Worm (Caenorhabditis elegans) whole organism, mixed stage, embryonic: ENCODE data around the gene T23B12.6.

Source experiments
- M03D4.4 ChIP-seq: sonication (generic microtip); optimal IDR thresholded peaks from 2 replicates; lab custom pipeline; 2017; ENCODE audit warnings: mild to moderate bottlenecking, missing genetic modification characterization, missing compliant biosample characterization
- bed-3 ChIP-seq: fragments of 200-800 bp; sonication (Bioruptor generic); optimal IDR thresholded peaks from 3 replicates; lab custom pipeline; 2018; ENCODE audit warnings: mild to moderate bottlenecking, missing genetic modification characterization, moderate library complexity, missing compliant biosample characterization
- blmp-1 ChIP-seq: fragments of 150-350 bp; optimal IDR thresholded peaks from 2 replicates; lab custom pipeline; 2014; ENCODE audit warnings: missing biosample characterization, missing genetic modification characterization
- ceh-39 ChIP-seq: fragments of 150-350 bp; optimal IDR thresholded peaks from 2 replicates; lab custom pipeline; 2014; ENCODE audit warnings: missing biosample characterization, missing genetic modification characterization
- ceh-43 ChIP-seq: fragments of 200-800 bp; sonication (Bioruptor generic); optimal IDR thresholded peaks from 2 replicates; lab custom pipeline; 2018; ENCODE audit warnings: mild to moderate bottlenecking, missing genetic modification characterization, moderate library complexity, missing compliant biosample characterization
- ceh-83 ChIP-seq: fragments of 200-800 bp; sonication (Bioruptor generic); optimal IDR thresholded peaks from 2 replicates; lab custom pipeline; 2018; ENCODE audit warnings: mild to moderate bottlenecking, missing genetic modification characterization, missing compliant biosample characterization
- ces-1 ChIP-seq: fragments of 150-350 bp; optimal IDR thresholded peaks from 2 replicates; lab custom pipeline; 2014; ENCODE audit warnings: missing biosample characterization, missing genetic modification reagents, missing genetic modification characterization
- cnd-1 ChIP-seq: fragments of 200-800 bp; sonication (Bioruptor generic); optimal IDR thresholded peaks from 2 replicates; lab custom pipeline; 2018; ENCODE audit warnings: mild to moderate bottlenecking, missing genetic modification characterization, missing compliant biosample characterization
- elt-1 ChIP-seq: sonication (generic microtip); optimal IDR thresholded peaks from 2 replicates; lab custom pipeline; 2017; ENCODE audit warnings: missing genetic modification characterization, mild to moderate bottlenecking, missing compliant biosample characterization, antibody characterized with exemption, moderate library complexity, borderline replicate concordance; ENCODE audit not compliant: insufficient read depth
- elt-3 ChIP-seq: fragments of 150-350 bp; optimal IDR thresholded peaks from 2 replicates; lab custom pipeline; 2014; ENCODE audit warnings: missing biosample characterization, missing genetic modification characterization
- flh-1 ChIP-seq: fragments of 200-800 bp; sonication (Bioruptor generic); optimal IDR thresholded peaks from 2 replicates; lab custom pipeline; 2018; ENCODE audit warnings: mild to moderate bottlenecking, missing genetic modification characterization, moderate library complexity, missing compliant biosample characterization
- ham-2 ChIP-seq: fragments of 200-800 bp; sonication (Bioruptor generic); optimal IDR thresholded peaks from 2 replicates; lab custom pipeline; 2018; ENCODE audit warnings: mild to moderate bottlenecking, missing genetic modification characterization, missing compliant biosample characterization
- hlh-1 ChIP-seq: fragments of 150-350 bp; optimal IDR thresholded peaks from 2 replicates; lab custom pipeline; 2014; ENCODE audit warnings: missing biosample characterization, missing genetic modification reagents, missing genetic modification characterization
- lin-32 ChIP-seq: fragments of 200-800 bp; sonication (Bioruptor generic); optimal IDR thresholded peaks from 2 replicates; lab custom pipeline; 2018; ENCODE audit warnings: mild to moderate bottlenecking, missing genetic modification characterization, missing compliant biosample characterization
- lsy-2 ChIP-seq: fragments of 150-350 bp; optimal IDR thresholded peaks from 2 replicates; lab custom pipeline; 2014; ENCODE audit warnings: missing biosample characterization, missing genetic modification characterization
- mab-5 ChIP-seq: fragments of 150-350 bp; optimal IDR thresholded peaks from 2 replicates; lab custom pipeline; 2014; ENCODE audit warnings: missing biosample characterization, missing genetic modification characterization
- mls-2 ChIP-seq: sonication (generic microtip); optimal IDR thresholded peaks from 2 replicates; lab custom pipeline; 2016; ENCODE audit warnings: mild to moderate bottlenecking, missing genetic modification characterization, moderate library complexity, missing compliant biosample characterization
- nhr-12 ChIP-seq: fragments of 150-350 bp; optimal IDR thresholded peaks from 2 replicates; lab custom pipeline; 2014; ENCODE audit warnings: missing biosample characterization, missing genetic modification characterization
- nhr-2 ChIP-seq: fragments of 150-350 bp; optimal IDR thresholded peaks from 2 replicates; lab custom pipeline; 2014; ENCODE audit warnings: missing biosample characterization, missing genetic modification characterization
- nhr-237 ChIP-seq: fragments of 150-350 bp; optimal IDR thresholded peaks from 2 replicates; lab custom pipeline; 2014; ENCODE audit warnings: missing biosample characterization, missing genetic modification characterization
- nhr-28 ChIP-seq: fragments of 150-350 bp; optimal IDR thresholded peaks from 2 replicates; lab custom pipeline; 2014; ENCODE audit warnings: missing biosample characterization, missing genetic modification characterization
- nhr-76 ChIP-seq: sonication (generic microtip); optimal IDR thresholded peaks from 2 replicates; lab custom pipeline; 2017; ENCODE audit warnings: missing biosample characterization, missing genetic modification characterization
- pha-4 ChIP-seq: fragments of 150-350 bp; optimal IDR thresholded peaks from 2 replicates; lab custom pipeline; 2018; ENCODE audit warnings: missing biosample characterization, missing genetic modification reagents, missing genetic modification characterization
- snpc-4 ChIP-seq: fragments of 150-350 bp; optimal IDR thresholded peaks from 2 replicates; lab custom pipeline; 2014; ENCODE audit warnings: missing biosample characterization, missing genetic modification characterization
- sptf-1 ChIP-seq: sonication (generic microtip); optimal IDR thresholded peaks from 2 replicates; lab custom pipeline; 2017; ENCODE audit warnings: mild to moderate bottlenecking, missing genetic modification characterization, moderate library complexity, missing compliant biosample characterization
- tbx-8 ChIP-seq: fragments of 200-800 bp; sonication (Bioruptor generic); optimal IDR thresholded peaks from 2 replicates; lab custom pipeline; 2018; ENCODE audit warnings: mild to moderate bottlenecking, missing genetic modification characterization, moderate library complexity, missing compliant biosample characterization
- unc-120 ChIP-seq: sonication (generic microtip); optimal IDR thresholded peaks from 2 replicates; lab custom pipeline; 2017; ENCODE audit warnings: missing genetic modification characterization, missing compliant biosample characterization; ENCODE audit not compliant: poor library complexity, severe bottlenecking
- unc-39 ChIP-seq: fragments of 150-350 bp; optimal IDR thresholded peaks from 2 replicates; lab custom pipeline; 2014; ENCODE audit warnings: missing biosample characterization, missing genetic modification characterization
- unc-62 ChIP-seq: fragments of 150-350 bp; optimal IDR thresholded peaks from 2 replicates; lab custom pipeline; 2014; ENCODE audit warnings: missing biosample characterization, missing genetic modification reagents, missing genetic modification characterization
- ztf-11 ChIP-seq: fragments of 150-350 bp; optimal IDR thresholded peaks from 2 replicates; lab custom pipeline; 2014; ENCODE audit warnings: missing biosample characterization, missing genetic modification characterization

The T23B12.6 gene

ce11 chrV:8495965-8496364 is 35.7 kb upstream of the T23B12.6 start:
- TF ChIP-seq nhr-28 (tag; lab: Kevin White, UChicago), result no peak
- TF ChIP-seq cnd-1, result no peak
- no peak for TF ChIP-seq ces-1 (GFP tag; lab: Kevin White, UChicago)

- TF ChIP-seq flh-1 (no peak), nhr-12 (tag; lab: Kevin White, UChicago) (no peak)
Measured at ce11 chrV:8495106-8495505, 34.9 kb upstream of the T23B12.6 start.

ce11 chrV:8494260-8494939 is 34.2 kb upstream of the T23B12.6 start, which contains the start of gene pxn-1:
Gene pxn-1 (plus strand): TSS chrV:8494889.
- TF ChIP-seq lsy-2 (tag; lab: Kevin White, UChicago) (no peak), unc-39 (tag; lab: Kevin White, UChicago) (no peak), nhr-12 (tag; lab: Kevin White, UChicago) (no peak), unc-120 (tag; lab: Kevin White, UChicago) (no peak), ztf-11 (tag; lab: Kevin White, UChicago) (no peak), snpc-4 (tag; lab: Kevin White, UChicago) (no peak)

ce11 chrV:8481274-8481673 is 21.1 kb upstream of the T23B12.6 start:
- TF ChIP-seq hlh-1 (tag; lab: Kevin White, UChicago) (no peak), snpc-4 (tag; lab: Kevin White, UChicago) (no peak), nhr-2 (no peak), ham-2 (no peak), ceh-43 (no peak), blmp-1 (no peak), ztf-11 (tag; lab: Kevin White, UChicago) (no peak), lsy-2 (tag; lab: Kevin White, UChicago) (no peak), nhr-76 (tag; lab: Kevin White, UChicago) (no peak), ceh-39 (tag; lab: Kevin White, UChicago) (no peak), unc-120 (tag; lab: Kevin White, UChicago) (no peak), elt-1 (tag; lab: Kevin White, UChicago) (no peak), sptf-1 (no peak), mls-2 (tag; lab: Kevin White, UChicago) (no peak), pha-4 (tag; lab: Kevin White, UChicago) (no peak), bed-3 (GFP tag; lab: Kevin White, UChicago) (no peak), ceh-83 (GFP tag; lab: Kevin White, UChicago) (no peak), lin-32 (GFP tag; lab: Kevin White, UChicago) (no peak), nhr-237 (tag; lab: Kevin White, UChicago) (no peak), M03D4.4 (no peak)

- no peak for TF ChIP-seq flh-1
- TF ChIP-seq lin-32 (GFP tag; lab: Kevin White, UChicago), result no peak
- no peak for TF ChIP-seq mab-5
- TF ChIP-seq tbx-8 (GFP tag; lab: Kevin White, UChicago), result no peak
- TF ChIP-seq nhr-76 (tag; lab: Kevin White, UChicago), result no peak
- TF ChIP-seq, all 35 proteins: peak for 0
Measured at ce11 chrV:8470906-8471305, 10.7 kb upstream of the T23B12.6 start, which contains the start of gene gplb-1. Gene gplb-1 (minus strand): TSS chrV:8471242.

ce11 chrV:8468740-8469139 is 8.5 kb upstream of the T23B12.6 start, which contains the start of gene phf-30:
Gene phf-30 (plus strand): TSS chrV:8469040.
- TF ChIP-seq tbx-8 (GFP tag; lab: Kevin White, UChicago), result no peak

- TF ChIP-seq flh-1 (no peak), ces-1 (GFP tag; lab: Kevin White, UChicago) (no peak), elt-3 (no peak), hlh-1 (tag; lab: Kevin White, UChicago) (no peak), unc-62 (GFP tag; lab: Kevin White, UChicago) (no peak), cnd-1 (no peak)
Measured at ce11 chrV:8467031-8467430, 6.8 kb upstream of the T23B12.6 start, which contains the start of gene mrpl-4. Gene mrpl-4 (plus strand): TSS chrV:8467265.
